Worm (Caenorhabditis elegans): ENCODE results near the gene nhr-79.

- TF ChIP-seq ets-7 (tag; optimal IDR thresholded peaks at IDR 0.05) (no peak), tbx-11 (GFP tag; IDR thresholded peaks at IDR 0.05) (no peak), ama-1 (optimal IDR thresholded peaks at IDR 0.05) (no peak), tra-4 (tag; optimal IDR thresholded peaks at IDR 0.05) (no peak), scrt-1 (GFP tag; IDR thresholded peaks at IDR 0.05) (no peak), flt-1 (GFP tag; IDR thresholded peaks at IDR 0.05) (no peak), sea-1 (GFP tag; conservative IDR thresholded peaks at IDR 0.05) (no peak), pes-1 (GFP tag; IDR thresholded peaks at IDR 0.05) (no peak), aly-1 (tag; optimal IDR thresholded peaks at IDR 0.05) (no peak), hnd-1 (tag; optimal IDR thresholded peaks at IDR 0.05) (no peak), ceh-13 (GFP tag; optimal IDR thresholded peaks at IDR 0.05) (no peak), ceh-36 (tag; optimal IDR thresholded peaks at IDR 0.05) (no peak), F13C5.2 (tag; optimal IDR thresholded peaks at IDR 0.05) (no peak)
Measured at ce11 chrV:19212354-19212753, 659 bp upstream of the nhr-79 start.

Measured in whole organism, early embryonic.